Worm (Caenorhabditis elegans) whole organism, young adult: Measurements from ENCODE around the gene idpp-11.

ENCODE experiments used
- B0019.2 ChIP-seq: fragments of 200-800 bp; sonication (Bioruptor generic); conservative IDR thresholded peaks from 2 replicates; pipeline ENCODE4 v1.3.6; 2022; ENCODE audit warnings: missing genetic modification reagents, missing genetic modification characterization, missing compliant biosample characterization
- C06A6.2 ChIP-seq: fragments of 200-800 bp; sonication (Bioruptor generic); conservative IDR thresholded peaks from 2 replicates; pipeline ENCODE4 v1.3.6; 2022; ENCODE audit warnings: missing genetic modification characterization, missing compliant biosample characterization
- F57C9.4 ChIP-seq: sonication (generic microtip); optimal IDR thresholded peaks from 2 replicates; lab custom pipeline; 2017; ENCODE audit warnings: mild to moderate bottlenecking, missing genetic modification characterization, missing compliant biosample characterization
- T26A5.8 ChIP-seq: sonication (generic microtip); optimal IDR thresholded peaks from 2 replicates; lab custom pipeline; 2016; ENCODE audit warnings: missing genetic modification characterization, missing compliant biosample characterization
- Y53G8AR.9 ChIP-seq: fragments of 200-800 bp; sonication (Bioruptor generic); conservative IDR thresholded peaks from 2 replicates; pipeline ENCODE4 v1.3.6; 2022; ENCODE audit warnings: missing genetic modification reagents, missing genetic modification characterization, missing compliant biosample characterization
- Y56A3A.18 ChIP-seq: fragments of 200-800 bp; sonication (Bioruptor generic); IDR thresholded peaks from 2 replicates; pipeline ENCODE4 v1.3.6; 2022; ENCODE audit warnings: missing genetic modification reagents, missing genetic modification characterization, missing compliant biosample characterization
- Y67H2A.10 ChIP-seq: fragments of 200-800 bp; sonication (Bioruptor generic); conservative IDR thresholded peaks from 2 replicates; pipeline ENCODE4 v1.3.6; 2022; ENCODE audit warnings: missing genetic modification reagents, missing genetic modification characterization, missing compliant biosample characterization
- ZK185.1 ChIP-seq: sonication (generic microtip); optimal IDR thresholded peaks from 2 replicates; lab custom pipeline; 2016; ENCODE audit warnings: mild to moderate bottlenecking, missing genetic modification characterization, missing compliant biosample characterization; ENCODE audit not compliant: poor library complexity, severe bottlenecking
- akir-1 ChIP-seq: fragments of 200-800 bp; sonication (Bioruptor generic); optimal IDR thresholded peaks from 2 replicates; lab custom pipeline; 2018; ENCODE audit warnings: mild to moderate bottlenecking, missing genetic modification characterization, moderate library complexity, missing compliant biosample characterization
- aptf-2 ChIP-seq: fragments of 200-800 bp; sonication (Bioruptor generic); conservative IDR thresholded peaks from 2 replicates; pipeline ENCODE4 v1.3.6; 2022; ENCODE audit warnings: missing genetic modification reagents, missing genetic modification characterization, missing compliant biosample characterization
- attf-6 ChIP-seq: fragments of 200-800 bp; sonication (Bioruptor generic); IDR thresholded peaks from 2 replicates; pipeline ENCODE4 v1.3.6; 2022; ENCODE audit warnings: missing genetic modification reagents, missing genetic modification characterization, missing compliant biosample characterization
- cebp-1 ChIP-seq, 2 experiments: fragments of 200-800 bp in 1 of 2; sonication (Bioruptor generic) in 1 of 2; sonication (generic microtip) in 1 of 2; IDR thresholded peaks in 1 of 2; optimal IDR thresholded peaks in 1 of 2; 2 replicates each; pipeline versions ENCODE4 v1.3.6 to Lab custom; 2017 to 2022; ENCODE audit warnings: missing compliant biosample characterization in 2 of 2, missing genetic modification characterization in 2 of 2, mild to moderate bottlenecking in 1 of 2, missing genetic modification reagents in 1 of 2, moderate library complexity in 1 of 2
- ceh-91 ChIP-seq: fragments of 200-800 bp; sonication (Bioruptor generic); IDR thresholded peaks from 2 replicates; pipeline ENCODE4 v1.3.6; 2022; ENCODE audit warnings: missing genetic modification reagents, missing genetic modification characterization, missing compliant biosample characterization
- efl-1 ChIP-seq: fragments of 150-350 bp; optimal IDR thresholded peaks from 2 replicates; lab custom pipeline; 2014; ENCODE audit warnings: missing biosample characterization, missing genetic modification reagents, missing genetic modification characterization
- egrh-3 ChIP-seq: fragments of 200-800 bp; sonication (Bioruptor generic); IDR thresholded peaks from 2 replicates; pipeline ENCODE4 v1.3.6; 2022; ENCODE audit warnings: missing genetic modification reagents, missing genetic modification characterization, missing compliant biosample characterization
- fkh-3 ChIP-seq: sonication (generic microtip); optimal IDR thresholded peaks from 2 replicates; lab custom pipeline; 2016; ENCODE audit warnings: mild to moderate bottlenecking, missing genetic modification characterization, missing compliant biosample characterization
- him-1 ChIP-seq: sonication (generic microtip); optimal IDR thresholded peaks from 2 replicates; lab custom pipeline; 2016; ENCODE audit warnings: missing genotype, missing genetic modification reagents, missing genetic modification characterization, missing compliant biosample characterization
- hlh-26 ChIP-seq: fragments of 200-800 bp; sonication (Bioruptor generic); conservative IDR thresholded peaks from 2 replicates; pipeline ENCODE4 v1.3.6; 2022; ENCODE audit warnings: missing genetic modification reagents, missing genetic modification characterization, missing compliant biosample characterization
- hmg-20 ChIP-seq: fragments of 200-800 bp; sonication (Bioruptor generic); IDR thresholded peaks from 2 replicates; pipeline ENCODE4 v1.3.6; 2022; ENCODE audit warnings: missing genetic modification reagents, missing genetic modification characterization, missing compliant biosample characterization
- hrde-1 ChIP-seq: sonication (generic microtip); optimal IDR thresholded peaks from 2 replicates; lab custom pipeline; 2016; ENCODE audit warnings: missing genetic modification characterization, mild to moderate bottlenecking, missing compliant biosample characterization, moderate library complexity, missing genotype, missing genetic modification reagents, borderline replicate concordance
- let-607 ChIP-seq, 2 experiments: fragments of 200-800 bp in 1 of 2; sonication (Bioruptor generic) in 1 of 2; sonication (generic microtip) in 1 of 2; optimal IDR thresholded peaks; 2 replicates each; lab custom pipeline; 2016 to 2018; ENCODE audit warnings: mild to moderate bottlenecking in 2 of 2, missing compliant biosample characterization in 2 of 2, missing genetic modification characterization in 2 of 2, moderate library complexity in 2 of 2, missing genotype in 1 of 2
- lin-35 ChIP-seq, 3 experiments: fragments of 150-350 bp in 2 of 3; sonication (generic microtip) in 1 of 3; optimal IDR thresholded peaks; 2 replicates each; lab custom pipeline; 2014 to 2018; ENCODE audit warnings: missing biosample characterization in 3 of 3, missing genetic modification characterization in 3 of 3, missing genetic modification reagents in 3 of 3
- lin-40 ChIP-seq: sonication (generic microtip); optimal IDR thresholded peaks from 2 replicates; lab custom pipeline; 2016; ENCODE audit warnings: missing genetic modification characterization, mild to moderate bottlenecking, missing compliant biosample characterization, missing genotype, missing genetic modification reagents
- lsl-1 ChIP-seq: fragments of 200-800 bp; sonication (Bioruptor generic); optimal IDR thresholded peaks from 2 replicates; lab custom pipeline; 2018; ENCODE audit warnings: mild to moderate bottlenecking, missing genetic modification characterization, moderate library complexity, missing compliant biosample characterization
- lsy-27 ChIP-seq: sonication (generic microtip); optimal IDR thresholded peaks from 2 replicates; lab custom pipeline; 2017; ENCODE audit warnings: missing genetic modification characterization, mild to moderate bottlenecking, missing compliant biosample characterization, antibody characterized with exemption, missing genotype, borderline replicate concordance; ENCODE audit not compliant: insufficient read depth
- madf-8 ChIP-seq: fragments of 200-800 bp; sonication (Bioruptor generic); conservative IDR thresholded peaks from 2 replicates; pipeline ENCODE4 v1.3.6; 2022; ENCODE audit warnings: missing genetic modification reagents, missing genetic modification characterization, missing compliant biosample characterization
- mcd-1 ChIP-seq: fragments of 200-800 bp; sonication (Bioruptor generic); IDR thresholded peaks from 2 replicates; pipeline ENCODE4 v1.3.6; 2022; ENCODE audit warnings: missing genetic modification reagents, missing genetic modification characterization, missing compliant biosample characterization
- mel-28 ChIP-seq: sonication (generic microtip); optimal IDR thresholded peaks from 2 replicates; lab custom pipeline; 2016; ENCODE audit warnings: borderline replicate concordance, mild to moderate bottlenecking, missing genetic modification characterization, missing compliant biosample characterization
- nhr-120 ChIP-seq: fragments of 200-800 bp; sonication (Bioruptor generic); IDR thresholded peaks from 2 replicates; pipeline ENCODE4 v1.3.6; 2022; ENCODE audit warnings: missing genetic modification characterization, missing compliant biosample characterization
- nhr-90 ChIP-seq: sonication (generic microtip); optimal IDR thresholded peaks from 2 replicates; lab custom pipeline; 2016; ENCODE audit warnings: missing genotype, mild to moderate bottlenecking, missing genetic modification characterization, missing compliant biosample characterization
- sdz-38 ChIP-seq: sonication (generic microtip); optimal IDR thresholded peaks from 2 replicates; lab custom pipeline; 2016; ENCODE audit warnings: missing genotype, missing genetic modification characterization, missing compliant biosample characterization
- sea-2 ChIP-seq: fragments of 200-800 bp; sonication (Bioruptor generic); IDR thresholded peaks from 2 replicates; pipeline ENCODE4 v1.3.6; 2022; ENCODE audit warnings: missing genetic modification characterization, missing compliant biosample characterization
- snpc-1.3 ChIP-seq: sonication (generic microtip); optimal IDR thresholded peaks from 2 replicates; lab custom pipeline; 2017; ENCODE audit warnings: missing genetic modification characterization, mild to moderate bottlenecking, missing compliant biosample characterization, antibody characterized with exemption, moderate library complexity, missing genotype, missing genetic modification reagents; ENCODE audit not compliant: insufficient read depth
- snpc-4 ChIP-seq, 5 experiments: fragments of 150-350 bp in 1 of 5; sonication (generic microtip) in 4 of 5; optimal IDR thresholded peaks; 2 replicates each; lab custom pipeline; 2014 to 2018; ENCODE audit warnings: missing genetic modification characterization in 5 of 5, missing biosample characterization in 3 of 5, antibody characterized with exemption in 2 of 5, mild to moderate bottlenecking in 2 of 5, missing compliant biosample characterization in 2 of 5, missing genotype in 2 of 5, moderate library complexity in 2 of 5, missing genetic modification reagents in 1 of 5
- ztf-26 ChIP-seq: sonication (generic microtip); optimal IDR thresholded peaks from 2 replicates; lab custom pipeline; 2017; ENCODE audit warnings: missing genetic modification characterization, missing compliant biosample characterization
- ztf-28 ChIP-seq: fragments of 200-800 bp; sonication (Bioruptor generic); IDR thresholded peaks from 2 replicates; pipeline ENCODE4 v1.3.6; 2022; ENCODE audit warnings: missing genetic modification reagents, missing genetic modification characterization, missing compliant biosample characterization

idpp-11 gene

DNA sequence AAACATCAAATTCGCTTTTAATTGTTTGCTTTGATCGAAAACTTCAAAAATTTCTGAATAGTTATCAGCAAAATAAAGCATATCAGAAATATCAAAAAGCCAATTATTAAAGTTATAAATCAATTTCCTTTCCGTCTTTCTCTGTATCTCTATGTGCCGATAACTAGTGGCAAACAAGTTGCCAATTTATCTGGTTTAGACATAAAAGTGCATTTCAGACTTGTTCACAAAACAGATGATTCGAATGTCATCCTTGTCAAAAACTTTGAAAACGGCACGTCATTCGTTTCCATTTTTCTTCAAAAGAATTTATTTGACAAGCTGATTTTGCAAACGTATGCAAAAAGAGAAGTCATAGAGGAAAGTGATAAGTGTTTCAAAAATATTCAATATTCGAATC lies 25.0 kb downstream of the idpp-11 start:
- TF ChIP-seq Y53G8AR.9 (no peak), snpc-1.3 (no peak), Y56A3A.18 (GFP tag; lab: Robert Waterston, UW) (no peak), nhr-120 (GFP tag; lab: Robert Waterston, UW) (no peak), snpc-4 (GFP tag; optimal IDR thresholded peaks at IDR 0.05; lab: Kevin White, UChicago) (no peak), snpc-4 (tag; optimal IDR thresholded peaks at IDR 0.05; lab: Kevin White, UChicago) (no peak), nhr-90 (tag; lab: Kevin White, UChicago) (no peak), hlh-26 (no peak), mel-28 (tag; lab: Kevin White, UChicago) (no peak), cebp-1 (GFP tag; IDR thresholded peaks at IDR 0.05; lab: Robert Waterston, UW) (no peak), cebp-1 (tag; optimal IDR thresholded peaks at IDR 0.05; lab: Kevin White, UChicago) (no peak), ZK185.1 (tag; lab: Kevin White, UChicago) (no peak), sdz-38 (tag; lab: Kevin White, UChicago) (no peak), him-1 (no peak), egrh-3 (no peak), hmg-20 (GFP tag; lab: Robert Waterston, UW) (no peak), C06A6.2 (GFP tag; lab: Robert Waterston, UW) (no peak), lsy-27 (tag; lab: Kevin White, UChicago) (no peak)
- TF ChIP-seq, all 124 proteins: peak for 0

- TF ChIP-seq lsl-1 (GFP tag; lab: Kevin White, UChicago) (no peak), mel-28 (tag; lab: Kevin White, UChicago) (no peak)
Measured at ce11 chrX:7873350-7873749, 31.0 kb downstream of the idpp-11 start.

ce11 chrX:7875854-7876253 lies 33.5 kb downstream of the idpp-11 start, which contains the start of gene cca-1:
TSS of gene cca-1 (minus strand) at chrX:7875954.
- TF ChIP-seq attf-6 (GFP tag; lab: Robert Waterston, UW) (no peak), lsy-27 (tag; lab: Kevin White, UChicago) (no peak), Y67H2A.10 (GFP tag; lab: Robert Waterston, UW) (no peak), aptf-2 (GFP tag; lab: Robert Waterston, UW) (no peak), ztf-28 (GFP tag; lab: Robert Waterston, UW) (no peak), akir-1 (GFP tag; lab: Kevin White, UChicago) (no peak), fkh-3 (no peak), sea-2 (GFP tag; lab: Robert Waterston, UW) (no peak), efl-1 (GFP tag; lab: Kevin White, UChicago) (no peak), ceh-91 (GFP tag; lab: Robert Waterston, UW) (no peak), hrde-1 (no peak), let-607 (tag; optimal IDR thresholded peaks at IDR 0.05; lab: Kevin White, UChicago) (no peak), mcd-1 (GFP tag; lab: Robert Waterston, UW) (no peak)

DNA sequence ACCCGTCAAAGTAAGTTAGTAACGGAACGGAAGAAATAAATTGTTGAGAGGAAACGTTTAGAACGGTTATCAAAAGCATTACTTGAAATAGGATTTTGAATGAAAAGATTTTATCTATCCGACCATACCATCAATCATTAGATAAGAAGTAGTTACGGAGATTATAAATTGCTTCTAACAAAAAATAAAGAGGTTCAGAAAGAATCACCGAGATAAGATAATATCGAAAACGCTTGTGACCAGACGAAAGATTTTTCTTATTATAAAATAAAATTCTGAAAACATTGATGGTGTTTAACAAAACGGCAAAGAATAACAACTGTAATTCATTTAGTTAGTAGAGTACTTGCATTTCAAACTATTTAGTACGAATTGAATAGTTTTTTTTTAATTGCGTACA lies 38.5 kb downstream of the idpp-11 start, which contains the start of gene C39D10.8:
Gene C39D10.8, minus strand, starts transcription at position 101 of the 400 bp plus-strand sequence.
- TF ChIP-seq T26A5.8 (tag; lab: Kevin White, UChicago) (no peak), ztf-26 (tag; lab: Kevin White, UChicago) (no peak), B0019.2 (GFP tag; lab: Robert Waterston, UW) (no peak), mcd-1 (GFP tag; lab: Robert Waterston, UW) (no peak), madf-8 (GFP tag; lab: Robert Waterston, UW) (no peak), F57C9.4 (no peak), lin-35 (GFP tag; optimal IDR thresholded peaks at IDR 0.05; lab: Kevin White, UChicago) (no peak), lin-40 (tag; lab: Kevin White, UChicago) (peak; percentile 1)
